Fruit fly (Drosophila melanogaster) whole organism: ENCODE data around the gene pros.

Experiments
- CG8478 ChIP-seq: fragments of >200 bp; optimal IDR thresholded peaks from 2 replicates; lab custom pipeline; 2018; ENCODE audit warnings: inconsistent platforms
- Dll ChIP-seq: fragments of >200 bp; optimal IDR thresholded peaks from 2 replicates; lab custom pipeline; 2017
- EcR ChIP-seq, 2 experiments: fragments of >200 bp; optimal IDR thresholded peaks; 2 replicates each; lab custom pipeline; 2017; ENCODE audit warnings: missing biosample characterization in 2 of 2, missing genetic modification characterization in 2 of 2, missing genetic modification reagents in 2 of 2
- pan ChIP-seq: fragments of >200 bp; optimal IDR thresholded peaks from 2 replicates; lab custom pipeline; 2017
- psq ChIP-seq: fragments of >200 bp; optimal IDR thresholded peaks from 2 replicates; lab custom pipeline; 2017
- usp ChIP-seq: fragments of >200 bp; optimal IDR thresholded peaks from 2 replicates; lab custom pipeline; 2017; ENCODE audit warnings: missing biosample characterization, missing genetic modification characterization, mixed read lengths

dm6 chr3R:11330713-11331112 lies 2.4 kb downstream of the pros start:
- TF ChIP-seq CG8478 (lab: Kevin White, UChicago) (no peak), usp (no peak), pan (lab: Kevin White, UChicago) (no peak), EcR (GFP tag; optimal IDR thresholded peaks at IDR 0.05; lab: Kevin White, UChicago) (no peak), Dll (lab: Kevin White, UChicago) (no peak), psq (lab: Kevin White, UChicago) (no peak)
